Fruit fly (Drosophila melanogaster) Kc167 (cell line): Measurements from ENCODE around the gene Kcmf1.

ENCODE experiments used
- Myc ChIP-seq: fragments of >200 bp; optimal IDR thresholded peaks from 2 replicates; lab custom pipeline; 2017; ENCODE audit warnings: missing external identifiers
- Sin3A ChIP-seq: fragments of >200 bp; optimal IDR thresholded peaks from 2 replicates; lab custom pipeline; 2018; ENCODE audit warnings: missing external identifiers
- h ChIP-seq: fragments of >200 bp; optimal IDR thresholded peaks from 3 replicates; lab custom pipeline; 2018; ENCODE audit warnings: missing external identifiers
- insv ChIP-seq: fragments of >200 bp; optimal IDR thresholded peaks from 3 replicates; lab custom pipeline; 2018; ENCODE audit warnings: missing external identifiers
- psq ChIP-seq: fragments of >200 bp; optimal IDR thresholded peaks from 2 replicates; lab custom pipeline; 2017; ENCODE audit warnings: missing external identifiers
- ttk ChIP-seq: sonication (Bioruptor generic); optimal IDR thresholded peaks from 2 replicates; lab custom pipeline; 2017; ENCODE audit warnings: missing external identifiers

The Kcmf1 gene

DNA sequence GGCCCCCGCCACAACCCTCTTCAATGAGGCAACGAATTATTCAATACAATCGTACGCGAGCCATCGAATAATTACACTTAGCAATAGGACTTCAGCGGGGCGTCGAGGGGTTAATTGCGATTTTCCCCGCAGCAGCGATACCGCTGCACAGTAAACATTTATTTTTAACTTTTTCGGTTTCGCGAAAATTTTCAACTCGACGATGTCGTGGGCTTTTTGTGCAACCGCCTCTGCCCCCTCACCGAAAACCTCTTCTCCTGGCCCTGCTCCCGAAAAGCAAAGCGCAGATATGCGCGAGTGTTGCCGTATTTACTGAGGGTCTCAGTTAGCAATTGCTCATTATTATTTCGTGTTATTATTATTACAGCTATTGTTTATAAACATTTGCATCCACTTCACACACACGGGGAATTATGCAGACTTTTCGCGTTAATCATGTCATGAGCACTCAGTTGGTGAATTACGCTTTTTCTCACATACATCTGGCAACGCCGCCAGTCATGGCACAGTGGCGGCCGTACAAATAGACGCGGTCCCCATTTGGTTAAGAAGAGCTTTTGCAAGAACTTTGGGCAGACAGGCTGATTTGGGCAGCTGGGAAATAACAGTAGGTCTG, 836 bp downstream of the Kcmf1 start:
- TF ChIP-seq insv (lab: Kevin White, UChicago), result no peak
- TF ChIP-seq h (lab: Kevin White, UChicago), result no peak
- TF ChIP-seq Sin3A (lab: Kevin White, UChicago), result no peak
- TF ChIP-seq ttk, result no peak
- TF ChIP-seq psq (lab: Kevin White, UChicago), result no peak
- no peak for TF ChIP-seq Myc (lab: Kevin White, UChicago)

DNA sequence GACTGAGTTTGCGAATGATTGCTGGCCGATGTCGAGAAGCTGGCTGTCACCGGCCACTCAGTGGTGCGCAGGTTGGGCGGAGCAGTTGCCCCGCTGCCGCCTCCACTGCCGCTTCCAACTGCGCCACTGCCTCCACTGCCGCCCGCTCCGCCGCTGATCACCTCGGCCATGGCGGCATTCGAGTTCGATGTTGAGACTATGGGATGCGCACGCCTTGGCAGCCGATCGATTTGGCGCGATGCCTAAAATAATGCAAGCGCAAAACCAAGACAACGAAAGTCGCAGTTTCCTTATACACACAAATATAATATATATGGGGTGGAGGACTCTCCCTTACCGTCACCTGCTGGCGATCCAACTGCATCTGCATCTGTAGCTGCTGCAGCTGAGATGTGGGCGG, 3.0 kb downstream of the Kcmf1 start:
- TF ChIP-seq Sin3A (lab: Kevin White, UChicago) (no peak), h (lab: Kevin White, UChicago) (no peak), Myc (lab: Kevin White, UChicago) (no peak), psq (lab: Kevin White, UChicago) (no peak), ttk (no peak), insv (lab: Kevin White, UChicago) (no peak)

DNA sequence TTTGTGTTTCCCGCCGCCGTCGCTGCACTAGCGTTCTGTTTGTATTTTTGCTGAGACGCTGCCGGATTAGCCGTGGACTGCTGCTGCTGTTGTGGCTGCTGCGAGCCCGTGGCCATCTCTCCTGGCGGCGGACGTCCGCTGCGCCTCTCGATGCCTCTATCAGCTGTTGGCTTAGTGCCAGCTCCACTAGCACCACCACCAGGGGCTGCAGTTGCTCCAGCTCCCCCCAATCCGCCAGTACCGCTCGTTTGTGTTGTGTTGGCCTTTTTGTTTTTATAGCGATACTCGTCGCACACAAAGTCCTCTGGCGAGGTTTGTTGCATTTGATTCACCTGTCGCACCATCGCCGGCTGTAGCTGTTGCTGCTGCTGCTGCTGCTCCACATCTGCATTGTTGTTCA, 4.0 kb downstream of the Kcmf1 start:
- no peak for TF ChIP-seq Myc (lab: Kevin White, UChicago)
- TF ChIP-seq h (lab: Kevin White, UChicago), result no peak
- TF ChIP-seq insv (lab: Kevin White, UChicago), result no peak
- no peak for TF ChIP-seq Sin3A (lab: Kevin White, UChicago)
- no peak for TF ChIP-seq psq (lab: Kevin White, UChicago)
- no peak for TF ChIP-seq ttk

DNA sequence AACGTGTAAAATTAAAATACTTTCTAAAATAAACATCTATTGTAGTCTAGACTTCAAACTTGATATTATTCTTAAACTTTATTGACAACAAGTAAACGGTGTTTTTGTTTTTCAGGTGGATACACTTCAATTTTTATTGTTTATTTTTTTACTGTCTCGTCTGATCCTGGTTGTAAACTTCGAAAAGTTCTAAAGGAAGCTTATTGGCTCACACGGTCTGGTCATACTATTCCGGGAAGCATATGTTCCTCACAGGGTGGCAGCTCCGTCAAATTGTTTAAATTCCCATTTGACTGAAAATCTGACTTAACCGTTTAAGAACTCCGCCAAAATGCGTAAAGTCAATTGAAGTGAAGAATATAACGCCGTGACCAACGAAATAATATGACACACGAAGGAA, 6.5 kb downstream of the Kcmf1 start, which contains the start of gene CG11983:
TSS of gene CG11983 (plus strand) at position 120 of the 400 bp plus-strand sequence.
- no peak for TF ChIP-seq psq (lab: Kevin White, UChicago)
- no peak for TF ChIP-seq Sin3A (lab: Kevin White, UChicago)
- TF ChIP-seq Myc (lab: Kevin White, UChicago), result no peak
- no peak for TF ChIP-seq insv (lab: Kevin White, UChicago)
- no peak for TF ChIP-seq h (lab: Kevin White, UChicago)
- TF ChIP-seq ttk, result no peak

DNA sequence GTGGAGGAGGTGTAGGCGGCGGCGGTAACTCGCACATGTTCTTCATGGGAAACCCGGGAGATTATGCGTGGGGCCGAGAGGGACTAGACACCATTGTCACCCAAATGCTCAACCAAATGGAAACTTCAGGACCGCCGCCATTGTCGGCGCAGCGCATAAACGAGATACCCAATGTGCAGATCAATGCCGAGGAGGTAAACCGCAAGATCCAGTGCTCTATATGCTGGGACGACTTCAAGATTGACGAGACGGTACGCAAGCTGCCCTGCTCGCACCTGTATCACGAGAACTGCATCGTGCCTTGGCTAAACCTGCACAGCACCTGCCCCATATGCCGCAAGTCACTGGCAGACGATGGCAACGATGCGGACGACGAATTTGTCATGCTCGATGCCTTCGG, 7.5 kb downstream of the Kcmf1 start:
- TF ChIP-seq h (lab: Kevin White, UChicago) (no peak), ttk (peak; percentile 93)

DNA sequence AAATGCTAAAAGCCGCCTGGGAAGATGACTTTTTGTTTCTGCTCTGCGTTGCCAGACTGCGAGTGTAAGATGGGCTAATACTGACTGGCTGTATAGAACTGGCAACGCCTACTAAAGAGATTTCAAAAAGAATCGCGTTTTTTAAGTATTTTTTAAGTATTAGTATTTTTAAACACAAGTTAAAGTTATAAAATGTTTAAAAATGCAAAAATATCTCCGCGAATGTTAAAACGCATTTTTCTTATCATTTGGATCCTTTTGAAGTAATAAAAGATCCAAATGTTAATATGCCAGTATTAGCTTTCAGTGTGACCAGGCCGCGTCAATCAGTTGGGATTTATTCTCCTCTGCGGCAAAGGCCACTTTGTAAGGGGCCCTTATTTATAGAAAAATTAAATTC, 8.6 kb downstream of the Kcmf1 start, which contains the start of the genes Prosbeta3 and Iru:
TSS of gene Prosbeta3 (minus strand) at position 98 of the 400 bp plus-strand sequence.
TSS of gene Iru (plus strand) at position 328 of the 400 bp plus-strand sequence.
- TF ChIP-seq psq (lab: Kevin White, UChicago) (no peak), Myc (lab: Kevin White, UChicago) (no peak), Sin3A (lab: Kevin White, UChicago) (no peak), h (lab: Kevin White, UChicago) (no peak), insv (lab: Kevin White, UChicago) (no peak)

DNA sequence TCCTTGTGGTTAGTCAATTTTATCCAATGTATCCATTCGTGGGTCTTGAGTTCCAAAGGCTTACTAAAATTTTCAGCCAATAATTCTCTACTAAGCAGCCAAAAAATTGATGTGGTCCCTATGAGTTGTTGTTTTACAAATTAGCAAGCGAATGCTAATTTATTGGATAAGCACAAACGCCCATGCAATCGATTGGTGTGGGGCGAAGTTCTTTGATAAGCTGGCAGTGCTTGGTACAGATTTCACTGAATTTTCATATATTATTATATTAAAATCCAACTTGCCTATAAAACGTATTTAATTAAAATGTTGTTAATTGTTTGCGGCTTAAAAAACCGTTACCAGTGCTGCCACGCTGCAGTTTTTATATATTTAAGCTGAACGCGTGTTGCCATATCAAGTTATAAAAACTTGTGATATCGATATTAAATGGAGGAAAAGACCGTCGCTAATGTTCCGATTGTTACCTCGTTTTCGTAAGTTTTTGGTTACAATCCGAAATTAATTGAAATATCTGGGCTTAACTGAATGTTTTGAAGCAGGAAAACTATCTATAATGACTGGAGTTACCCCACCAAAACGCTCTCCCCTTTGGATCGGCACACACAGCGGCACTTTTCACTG, 11.0 kb downstream of the Kcmf1 start, which contains the start of the genes CG31100 and CG11980:
TSS of gene CG31100 (minus strand) at position 51 of the 624 bp plus-strand sequence.
TSS of gene CG11980 (plus strand) at position 418 of the 624 bp plus-strand sequence.
- TF ChIP-seq h (lab: Kevin White, UChicago), result no peak
- TF ChIP-seq ttk, result no peak
- TF ChIP-seq Myc (lab: Kevin White, UChicago), result no peak
- TF ChIP-seq insv (lab: Kevin White, UChicago), result no peak
- TF ChIP-seq psq (lab: Kevin White, UChicago), result no peak
- no peak for TF ChIP-seq Sin3A (lab: Kevin White, UChicago)

DNA sequence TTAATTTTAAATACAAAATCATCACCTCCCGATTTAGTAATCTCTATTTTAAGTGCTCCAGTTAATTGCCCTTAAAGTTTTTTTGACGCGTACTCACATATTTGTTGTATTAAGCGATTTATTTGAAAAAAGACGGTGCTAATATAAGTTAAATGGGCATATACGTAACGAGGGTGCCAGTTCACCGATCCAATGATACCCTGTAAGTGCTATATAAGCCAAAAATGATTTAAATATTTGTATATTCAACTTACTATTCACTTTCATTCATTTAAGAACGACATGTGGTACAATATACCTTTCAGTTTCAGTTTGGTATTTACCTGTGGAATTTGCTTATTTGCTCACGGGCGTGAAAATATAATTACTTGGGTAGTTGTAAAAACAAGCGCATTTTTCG, 12.2 kb downstream of the Kcmf1 start:
- TF ChIP-seq psq (lab: Kevin White, UChicago) (no peak), Sin3A (lab: Kevin White, UChicago) (no peak), insv (lab: Kevin White, UChicago) (no peak), Myc (lab: Kevin White, UChicago) (no peak), h (lab: Kevin White, UChicago) (no peak), ttk (no peak)

DNA sequence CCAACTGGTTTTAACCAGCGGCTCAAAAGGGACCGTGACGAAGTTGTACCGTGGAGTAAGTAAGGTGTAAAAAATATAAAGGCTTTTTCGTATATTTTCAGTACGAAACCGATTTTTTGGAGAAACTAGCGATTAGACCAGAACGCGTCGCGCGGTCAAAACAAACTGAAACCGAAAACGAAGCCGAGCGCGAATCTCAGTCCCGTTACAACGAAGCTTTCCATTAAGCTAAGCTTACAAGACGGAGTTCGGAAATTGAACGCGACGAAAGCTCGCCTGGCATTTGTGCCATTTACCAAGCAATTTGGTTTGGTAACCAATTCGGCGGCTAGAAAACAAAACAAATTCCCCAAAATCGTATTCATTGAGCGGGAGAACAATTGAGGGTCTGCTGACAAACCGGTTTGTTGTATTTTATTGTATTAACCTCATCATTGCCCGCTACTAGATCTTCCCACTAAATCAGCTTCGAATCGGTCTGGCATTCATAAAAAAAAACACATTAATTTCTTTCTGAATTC, 12.9 kb downstream of the Kcmf1 start:
- TF ChIP-seq ttk, result no peak
- no peak for TF ChIP-seq Sin3A (lab: Kevin White, UChicago)
- no peak for TF ChIP-seq h (lab: Kevin White, UChicago)
- TF ChIP-seq Myc (lab: Kevin White, UChicago), result no peak
- TF ChIP-seq insv (lab: Kevin White, UChicago), result no peak
- TF ChIP-seq psq (lab: Kevin White, UChicago), result no peak

DNA sequence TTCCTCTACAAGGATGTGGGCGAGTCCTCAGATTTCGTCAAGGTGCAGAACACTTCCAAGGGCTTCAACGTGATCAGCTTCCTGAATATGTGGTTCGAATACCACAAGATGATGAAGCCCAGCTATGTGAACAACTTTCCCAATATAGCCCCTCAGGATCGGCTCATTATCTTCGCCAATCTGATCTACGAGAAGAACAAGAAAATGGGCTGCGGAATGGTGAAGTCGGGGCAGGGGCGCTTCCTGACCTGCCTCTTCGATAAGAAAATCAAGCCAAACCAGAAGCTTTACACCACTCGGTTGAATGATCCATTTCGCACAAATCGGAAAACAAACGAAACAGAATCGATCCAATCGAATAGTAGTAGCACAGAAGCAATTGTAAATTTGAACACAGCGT, 16.5 kb downstream of the Kcmf1 start:
- TF ChIP-seq h (lab: Kevin White, UChicago) (no peak), psq (lab: Kevin White, UChicago) (no peak), Myc (lab: Kevin White, UChicago) (no peak), ttk (no peak), insv (lab: Kevin White, UChicago) (no peak), Sin3A (lab: Kevin White, UChicago) (no peak)

DNA sequence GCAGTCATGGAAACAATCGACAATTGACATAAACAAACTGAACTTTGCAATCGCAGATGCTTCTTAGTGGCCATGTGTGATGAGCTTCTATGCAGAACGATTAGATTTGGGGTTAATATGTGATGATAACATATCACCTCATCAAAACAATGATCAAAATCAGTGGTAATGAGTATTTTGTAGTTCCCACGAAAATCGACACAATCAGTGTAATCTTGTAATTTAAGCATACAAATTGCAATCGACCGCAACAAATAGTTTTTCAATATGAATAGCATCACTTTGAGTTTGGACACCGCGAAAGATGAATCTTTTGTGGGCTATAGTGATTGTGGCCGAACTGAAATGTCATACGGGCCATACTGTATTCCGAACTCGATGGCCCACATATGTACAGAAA, 17.3 kb downstream of the Kcmf1 start, which contains the start of gene CG11977:
TSS of gene CG11977 (plus strand) at position 301 of the 400 bp plus-strand sequence.
- TF ChIP-seq Sin3A (lab: Kevin White, UChicago) (no peak), h (lab: Kevin White, UChicago) (no peak), ttk (no peak), Myc (lab: Kevin White, UChicago) (no peak), insv (lab: Kevin White, UChicago) (no peak), psq (lab: Kevin White, UChicago) (no peak)
